Fruit fly (Drosophila melanogaster) whole organism, embryonic: ENCODE results near the gene Ube3a.

ENCODE experiments used
- Aef1 ChIP-seq: fragments of 200-800 bp; sonication (Bioruptor generic); IDR thresholded peaks from 3 replicates; pipeline ENCODE4 v1.3.6; 2022; ENCODE audit warnings: missing biosample characterization, missing genetic modification characterization
- Asciz ChIP-seq: fragments of 200-800 bp; sonication (Bioruptor generic); optimal IDR thresholded peaks from 2 replicates; lab custom pipeline; 2017; ENCODE audit warnings: missing biosample characterization, mild to moderate bottlenecking, missing genetic modification characterization, missing genetic modification reagents
- Atf6 ChIP-seq: fragments of 200-800 bp; sonication (Bioruptor generic); IDR thresholded peaks from 2 replicates; pipeline ENCODE4 v1.3.6; 2022; ENCODE audit warnings: missing biosample characterization, missing genetic modification characterization
- BEAF-32 ChIP-seq: fragments of 200-800 bp; sonication (Bioruptor generic); optimal IDR thresholded peaks from 3 replicates; lab custom pipeline; 2017; ENCODE audit warnings: missing biosample characterization, missing genetic modification characterization, mild to moderate bottlenecking, moderate library complexity, missing genetic modification reagents
- Bgb ChIP-seq: fragments of 200-800 bp; sonication (Bioruptor generic); IDR thresholded peaks from 2 replicates; pipeline ENCODE4 v1.3.6; 2022; ENCODE audit warnings: missing biosample characterization, missing genetic modification characterization; ENCODE audit not compliant: partially characterized antibody
- BtbVII ChIP-seq: fragments of 200-800 bp; sonication (Bioruptor generic); optimal IDR thresholded peaks from 3 replicates; lab custom pipeline; 2017; ENCODE audit warnings: missing biosample characterization, mild to moderate bottlenecking, missing genetic modification characterization
- CG10274 ChIP-seq: fragments of 200-800 bp; sonication (Bioruptor generic); optimal IDR thresholded peaks from 3 replicates; lab custom pipeline; 2017; ENCODE audit warnings: missing biosample characterization, mild to moderate bottlenecking, missing genetic modification characterization
- CG11504 ChIP-seq: fragments of 200-800 bp; sonication (Bioruptor generic); optimal IDR thresholded peaks from 3 replicates; lab custom pipeline; 2019; ENCODE audit warnings: missing biosample characterization, mild to moderate bottlenecking, missing genetic modification characterization, moderate library complexity
- CG12299 ChIP-seq: fragments of 200-800 bp; sonication (Bioruptor generic); optimal IDR thresholded peaks from 2 replicates; lab custom pipeline; 2018; ENCODE audit warnings: missing biosample characterization, mild to moderate bottlenecking, missing genetic modification characterization
- CG12744 ChIP-seq: fragments of 200-800 bp; sonication (Bioruptor generic); optimal IDR thresholded peaks from 2 replicates; lab custom pipeline; 2016; ENCODE audit warnings: missing biosample characterization, missing genetic modification characterization
- CG12942 ChIP-seq: fragments of 200-800 bp; sonication (Bioruptor generic); optimal IDR thresholded peaks from 3 replicates; lab custom pipeline; 2016; ENCODE audit warnings: missing biosample characterization, missing genetic modification characterization
- CG14710 ChIP-seq: fragments of 200-800 bp; sonication (Bioruptor generic); optimal IDR thresholded peaks from 3 replicates; lab custom pipeline; 2019; ENCODE audit warnings: missing biosample characterization, mild to moderate bottlenecking, missing genetic modification characterization, moderate library complexity
- CG17328 ChIP-seq: fragments of 200-800 bp; sonication (Bioruptor generic); IDR thresholded peaks from 2 replicates; pipeline ENCODE4 v1.3.6; 2022; ENCODE audit warnings: missing biosample characterization, missing genetic modification characterization
- CG17829 ChIP-seq: fragments of 200-800 bp; optimal IDR thresholded peaks from 2 replicates; lab custom pipeline; 2019; ENCODE audit warnings: missing biosample characterization, mild to moderate bottlenecking, missing genetic modification characterization, moderate library complexity
- CG18476 ChIP-seq: fragments of 200-800 bp; sonication (Bioruptor generic); optimal IDR thresholded peaks from 2 replicates; lab custom pipeline; 2016; ENCODE audit warnings: missing biosample characterization, mild to moderate bottlenecking, missing genetic modification characterization
- CG3163 ChIP-seq: fragments of 200-800 bp; sonication (Bioruptor generic); optimal IDR thresholded peaks from 3 replicates; lab custom pipeline; 2016; ENCODE audit warnings: missing biosample characterization, missing genetic modification characterization
- CG3726 ChIP-seq: fragments of 200-800 bp; sonication (Bioruptor generic); IDR thresholded peaks from 3 replicates; pipeline ENCODE4, ENCODE4 v1.3.6; 2022; ENCODE audit warnings: missing biosample characterization, missing genetic modification characterization
- CG4617 ChIP-seq: fragments of 200-800 bp; sonication (Bioruptor generic); optimal IDR thresholded peaks from 3 replicates; lab custom pipeline; 2016; ENCODE audit warnings: missing biosample characterization, missing genetic modification characterization, borderline replicate concordance
- CG4854 ChIP-seq: fragments of 200-800 bp; sonication (Bioruptor generic); optimal IDR thresholded peaks from 2 replicates; lab custom pipeline; 2016; ENCODE audit warnings: missing biosample characterization, missing genetic modification characterization, inconsistent platforms
- CG7987 ChIP-seq: fragments of 200-800 bp; sonication (Bioruptor generic); optimal IDR thresholded peaks from 2 replicates; lab custom pipeline; 2018; ENCODE audit warnings: missing biosample characterization, mild to moderate bottlenecking, missing genetic modification characterization, moderate library complexity
- CG9437 ChIP-seq: fragments of 200-800 bp; sonication (Bioruptor generic); optimal IDR thresholded peaks from 2 replicates; lab custom pipeline; 2018; ENCODE audit warnings: missing biosample characterization, mild to moderate bottlenecking, missing genetic modification characterization
- CG9609 ChIP-seq: fragments of 200-800 bp; sonication (Bioruptor generic); optimal IDR thresholded peaks from 3 replicates; lab custom pipeline; 2016; ENCODE audit warnings: missing biosample characterization, missing genetic modification characterization
- CTCF ChIP-seq: fragments of 200-800 bp; sonication (Bioruptor generic); optimal IDR thresholded peaks from 2 replicates; lab custom pipeline; 2017; ENCODE audit warnings: missing biosample characterization, mild to moderate bottlenecking, missing genetic modification characterization, moderate library complexity
- CoRest ChIP-seq: fragments of 200-800 bp; sonication (Bioruptor generic); optimal IDR thresholded peaks from 3 replicates; lab custom pipeline; 2018; ENCODE audit warnings: missing biosample characterization, mild to moderate bottlenecking, missing genetic modification characterization, moderate library complexity
- Dip2 ChIP-seq: fragments of 200-800 bp; sonication (Bioruptor generic); IDR thresholded peaks from 2 replicates; pipeline ENCODE4 v1.3.6; 2022; ENCODE audit warnings: missing biosample characterization, missing genetic modification characterization
- Dp ChIP-seq: fragments of 200-800 bp; sonication (Bioruptor generic); optimal IDR thresholded peaks from 2 replicates; lab custom pipeline; 2018; ENCODE audit warnings: missing biosample characterization, mild to moderate bottlenecking, missing genetic modification characterization, moderate library complexity
- Eip74EF ChIP-seq, 2 experiments: fragments of 200-800 bp in 1 of 2; fragments of >200 bp in 1 of 2; sonication (Bioruptor generic) in 1 of 2; optimal IDR thresholded peaks; 2 replicates each; lab custom pipeline; 2017 to 2019; ENCODE audit warnings: missing biosample characterization in 2 of 2, missing genetic modification characterization in 2 of 2, mild to moderate bottlenecking in 1 of 2, moderate library complexity in 1 of 2
- Fer1 ChIP-seq: fragments of 200-800 bp; sonication (Bioruptor generic); optimal IDR thresholded peaks from 2 replicates; lab custom pipeline; 2017; ENCODE audit warnings: missing biosample characterization, mild to moderate bottlenecking, missing genetic modification characterization
- Hmx ChIP-seq: fragments of 200-800 bp; sonication (Bioruptor generic); optimal IDR thresholded peaks from 2 replicates; lab custom pipeline; 2016; ENCODE audit warnings: missing biosample characterization, missing genetic modification characterization
- Hr39 ChIP-seq: fragments of >200 bp; optimal IDR thresholded peaks from 2 replicates; lab custom pipeline; 2017
- Mad ChIP-seq: fragments of 200-800 bp; sonication (Bioruptor generic); optimal IDR thresholded peaks from 2 replicates; lab custom pipeline; 2016; ENCODE audit warnings: missing biosample characterization, missing genetic modification characterization
- Max ChIP-seq: fragments of 200-800 bp; sonication (Bioruptor generic); optimal IDR thresholded peaks from 2 replicates; lab custom pipeline; 2016; ENCODE audit warnings: missing biosample characterization, mild to moderate bottlenecking, missing genetic modification characterization
- Oaz ChIP-seq: fragments of 200-800 bp; sonication (Bioruptor generic); IDR thresholded peaks from 2 replicates; pipeline ENCODE4 v1.3.6; 2022; ENCODE audit warnings: missing biosample characterization, missing genetic modification characterization
- PHDP ChIP-seq: fragments of 200-800 bp; sonication (Bioruptor generic); optimal IDR thresholded peaks from 3 replicates; lab custom pipeline; 2018; ENCODE audit warnings: missing biosample characterization, mild to moderate bottlenecking, missing genetic modification characterization, moderate library complexity
- Ptx1 ChIP-seq: fragments of 200-800 bp; sonication (Bioruptor generic); IDR thresholded peaks from 2 replicates; pipeline ENCODE4 v1.3.6; 2022; ENCODE audit warnings: missing biosample characterization, missing genetic modification characterization
- Ravus ChIP-seq: fragments of 200-800 bp; sonication (Bioruptor generic); IDR thresholded peaks from 2 replicates; pipeline ENCODE4 v1.3.6; 2022; ENCODE audit warnings: missing biosample characterization, missing genetic modification characterization
- Ssrp ChIP-seq: fragments of 200-800 bp; sonication (Bioruptor generic); optimal IDR thresholded peaks from 2 replicates; lab custom pipeline; 2018; ENCODE audit warnings: missing biosample characterization, mild to moderate bottlenecking, missing genetic modification characterization, moderate library complexity
- az2 ChIP-seq: fragments of 200-800 bp; sonication (Bioruptor generic); optimal IDR thresholded peaks from 3 replicates; lab custom pipeline; 2016; ENCODE audit warnings: missing biosample characterization, missing genetic modification characterization
- crp ChIP-seq, 2 experiments: fragments of 200-800 bp; sonication (Bioruptor generic); optimal IDR thresholded peaks; 2 replicates in 1 of 2; 3 replicates in 1 of 2; lab custom pipeline; 2017; ENCODE audit warnings: missing biosample characterization in 2 of 2, missing genetic modification characterization in 2 of 2, mild to moderate bottlenecking in 1 of 2, moderate library complexity in 1 of 2
- ewg ChIP-seq: fragments of 200-800 bp; sonication (Bioruptor generic); optimal IDR thresholded peaks from 3 replicates; lab custom pipeline; 2017; ENCODE audit warnings: mild to moderate bottlenecking, missing biosample characterization, missing genetic modification reagents, missing genetic modification characterization
- eyg ChIP-seq: fragments of 200-800 bp; sonication (Bioruptor generic); optimal IDR thresholded peaks from 3 replicates; lab custom pipeline; 2016; ENCODE audit warnings: missing biosample characterization, missing genetic modification characterization
- fd102C ChIP-seq: fragments of 200-800 bp; sonication (Bioruptor generic); optimal IDR thresholded peaks from 2 replicates; lab custom pipeline; 2018; ENCODE audit warnings: missing biosample characterization, mild to moderate bottlenecking, missing genetic modification characterization, moderate library complexity
- fd3F ChIP-seq: fragments of 200-800 bp; sonication (Bioruptor generic); optimal IDR thresholded peaks from 2 replicates; lab custom pipeline; 2018; ENCODE audit warnings: missing biosample characterization, mild to moderate bottlenecking, missing genetic modification characterization, moderate library complexity
- fru ChIP-seq: fragments of >200 bp; optimal IDR thresholded peaks from 2 replicates; lab custom pipeline; 2017
- jigr1 ChIP-seq: fragments of 200-800 bp; sonication (Bioruptor generic); IDR thresholded peaks from 3 replicates; pipeline ENCODE4 v1.3.6; 2022; ENCODE audit warnings: missing biosample characterization, missing genetic modification characterization
- odd ChIP-seq: fragments of 200-800 bp; sonication (Bioruptor generic); optimal IDR thresholded peaks from 2 replicates; lab custom pipeline; 2017; ENCODE audit warnings: missing biosample characterization, mild to moderate bottlenecking, missing genetic modification characterization
- org-1 ChIP-seq: fragments of 200-800 bp; sonication (Bioruptor generic); optimal IDR thresholded peaks from 2 replicates; lab custom pipeline; 2017; ENCODE audit warnings: missing biosample characterization, missing genetic modification characterization
- pho ChIP-seq: fragments of 200-800 bp; sonication (Bioruptor generic); optimal IDR thresholded peaks from 2 replicates; lab custom pipeline; 2016; ENCODE audit warnings: missing biosample characterization, missing genetic modification characterization
- sens-2 ChIP-seq: fragments of 200-800 bp; sonication (Bioruptor generic); IDR thresholded peaks from 2 replicates; pipeline ENCODE4 v1.3.6; 2022; ENCODE audit warnings: missing biosample characterization, missing genetic modification characterization
- trh ChIP-seq: fragments of 200-800 bp; sonication (Bioruptor generic); optimal IDR thresholded peaks from 2 replicates; lab custom pipeline; 2016; ENCODE audit warnings: missing biosample characterization, missing genetic modification characterization

Gene Ube3a

DNA sequence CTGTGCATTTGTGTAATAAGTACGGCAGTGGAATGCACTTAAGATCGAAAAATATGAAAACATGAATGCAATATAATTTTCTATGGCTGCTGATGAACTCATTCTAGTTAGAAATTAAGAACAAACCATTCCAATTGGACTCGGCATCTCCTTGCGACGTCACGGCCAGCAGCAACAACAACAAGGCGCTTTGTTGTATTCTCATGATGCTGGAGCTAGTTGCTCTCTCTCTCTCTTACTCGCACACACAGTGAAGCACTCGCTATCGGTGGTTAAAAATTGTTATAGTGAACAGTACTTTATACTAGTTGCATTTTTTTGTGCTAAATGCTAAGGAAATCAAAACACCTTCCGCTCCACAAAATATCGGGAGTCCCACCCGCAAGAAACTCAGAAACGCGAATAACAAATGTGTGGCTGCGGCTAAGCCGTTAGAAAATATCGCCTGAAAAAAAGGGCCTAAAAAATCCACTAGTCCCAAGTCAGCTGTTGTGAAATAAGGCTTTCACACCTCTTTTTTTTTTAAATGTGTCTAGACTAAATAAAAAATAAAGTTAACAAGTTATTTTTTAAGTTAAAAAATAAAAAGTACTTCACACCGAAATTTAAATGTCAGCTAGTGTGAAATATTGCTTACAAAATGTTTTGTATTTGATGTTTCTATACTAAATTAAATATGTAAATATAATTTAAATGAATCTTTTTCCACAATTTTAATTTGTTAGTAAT, 4.6 kb downstream of the Ube3a start, which contains the start of gene Plod (continued):
- TF ChIP-seq Eip74EF (GFP tag; optimal IDR thresholded peaks at IDR 0.05; lab: Kevin White, UChicago) (peak; percentile 13 to 53), CG4617 (peak; percentile 16), Dp (GFP tag; lab: Kevin White, UChicago) (peak; percentile 34), Aef1 (0 out of 3 replicates have a peak, but pooled peaks have one; percentile 17), Ptx1 (GFP tag; lab: Robert Waterston, UW) (peak; percentile 41; the same call in 1 of the 2 replicates), CG10274 (no peak), CG7987 (GFP tag; lab: Kevin White, UChicago) (no peak), CoRest (tag; lab: Kevin White, UChicago) (peak; percentile 69), Atf6 (peak; percentile 58), Max (no peak), CG14710 (tag; lab: Kevin White, UChicago) (peak; percentile 63), BtbVII (GFP tag; lab: Kevin White, UChicago) (peak; percentile 29), BEAF-32 (peak; percentile 56), fru (no peak), Dip2 (GFP tag; lab: Robert Waterston, UW) (no peak), pho (GFP tag; lab: Kevin White, UChicago) (peak; percentile 38), Hmx (no peak), Oaz (GFP tag; lab: Robert Waterston, UW) (no peak), CTCF (GFP tag; lab: Kevin White, UChicago) (no peak), sens-2 (no peak), Fer1 (GFP tag; lab: Kevin White, UChicago) (peak; percentile 30), CG12744 (no peak), CG17829 (peak; percentile 67), CG17328 (GFP tag; lab: Robert Waterston, UW) (peak; percentile 59), fd102C (no peak), CG9609 (GFP tag; lab: Kevin White, UChicago) (no peak), Ravus (GFP tag; lab: Robert Waterston, UW) (no peak), Mad (GFP tag; lab: Kevin White, UChicago) (peak; percentile 51), CG3726 (GFP tag; lab: Robert Waterston, UW) (no peak), Bgb (GFP tag; lab: Robert Waterston, UW) (peak; percentile 63; the same call in 1 of the 2 replicates), jigr1 (no peak; the same call in 2 of the 3 replicates), CG4854 (GFP tag; lab: Kevin White, UChicago) (no peak), CG9437 (GFP tag; lab: Kevin White, UChicago) (no peak), Hr39 (lab: Kevin White, UChicago) (no peak), CG18476 (no peak), ewg (peak; percentile 18), crp (GFP tag; optimal IDR thresholded peaks at IDR 0.05; lab: Kevin White, UChicago) (peak; percentile 88 to 98), CG3163 (GFP tag; lab: Kevin White, UChicago) (peak; percentile 4), eyg (GFP tag; lab: Kevin White, UChicago) (no peak), CG11504 (tag; lab: Kevin White, UChicago) (peak; percentile 70), az2 (GFP tag; lab: Kevin White, UChicago) (peak; percentile 47), odd (GFP tag; lab: Kevin White, UChicago) (peak; percentile 33), org-1 (GFP tag; lab: Kevin White, UChicago) (no peak), fd3F (peak; percentile 18), PHDP (tag; lab: Kevin White, UChicago) (peak; percentile 67), CG12299 (peak; percentile 57), CG12942 (peak; percentile 40), Asciz (peak; percentile 15), Ssrp (tag; lab: Kevin White, UChicago) (peak; percentile 39), trh (GFP tag; lab: Kevin White, UChicago) (no peak)
